Worm (Caenorhabditis elegans) whole organism, late embryonic: ENCODE results near the gene cutl-18.

Source experiments
- elt-4 ChIP-seq: sonication (generic microtip); optimal IDR thresholded peaks from 2 replicates; lab custom pipeline; 2016; ENCODE audit warnings: missing genetic modification characterization, missing compliant biosample characterization
- fkh-10 ChIP-seq: fragments of 150-350 bp; optimal IDR thresholded peaks from 2 replicates; lab custom pipeline; 2014; ENCODE audit warnings: missing biosample characterization, missing genetic modification reagents, missing genetic modification characterization
- lim-6 ChIP-seq: sonication (generic microtip); optimal IDR thresholded peaks from 2 replicates; lab custom pipeline; 2016; ENCODE audit warnings: missing genetic modification characterization, missing compliant biosample characterization
- pha-2 ChIP-seq: sonication (generic microtip); optimal IDR thresholded peaks from 2 replicates; lab custom pipeline; 2017; ENCODE audit warnings: mild to moderate bottlenecking, missing genetic modification characterization, missing compliant biosample characterization
- pqm-1 ChIP-seq: sonication (generic microtip); optimal IDR thresholded peaks from 2 replicates; lab custom pipeline; 2016; ENCODE audit warnings: missing genetic modification characterization, missing compliant biosample characterization
- sox-4 ChIP-seq: sonication (generic microtip); optimal IDR thresholded peaks from 2 replicates; lab custom pipeline; 2017; ENCODE audit warnings: mild to moderate bottlenecking, missing genetic modification characterization, inconsistent platforms, missing compliant biosample characterization
- tbx-2 ChIP-seq: sonication (generic microtip); optimal IDR thresholded peaks from 2 replicates; lab custom pipeline; 2016; ENCODE audit warnings: missing genetic modification characterization, missing compliant biosample characterization
- ztf-16 ChIP-seq: sonication (generic microtip); optimal IDR thresholded peaks from 2 replicates; lab custom pipeline; 2017; ENCODE audit warnings: missing genetic modification characterization, missing compliant biosample characterization

DNA sequence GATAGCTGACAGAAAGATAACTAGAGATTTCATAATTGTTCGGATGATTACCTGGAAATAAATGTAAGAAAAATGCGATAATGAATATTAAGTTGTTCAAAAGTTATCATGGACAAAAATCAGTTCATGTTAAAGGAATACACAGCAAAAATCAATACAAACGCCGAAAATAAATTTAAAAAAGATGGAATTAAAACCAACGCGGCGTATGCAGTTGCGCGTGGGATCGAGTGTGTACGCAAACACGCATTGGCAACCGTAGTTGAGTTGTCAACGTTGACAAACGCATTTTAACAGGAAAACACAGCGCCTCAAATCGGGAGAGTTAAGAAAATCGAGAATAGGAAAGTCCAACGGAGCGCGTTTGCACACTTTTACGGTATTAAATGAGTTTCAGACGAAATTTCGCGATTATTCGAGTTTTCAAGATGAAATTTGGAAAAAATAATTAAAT lies 10.2 kb upstream of the cutl-18 start, which contains the start of gene tmed-10:
- no peak for TF ChIP-seq tbx-2
- TF ChIP-seq pqm-1 (tag; lab: Kevin White, UChicago): no peak
- TF ChIP-seq ztf-16 (tag; lab: Kevin White, UChicago): no peak
- no peak for TF ChIP-seq sox-4
- TF ChIP-seq elt-4: no peak
- no peak for TF ChIP-seq lim-6
- no peak for TF ChIP-seq pha-2
- TF ChIP-seq fkh-10 (GFP tag; lab: Kevin White, UChicago): no peak
